Fruit fly (Drosophila melanogaster) S2 (cell line): ENCODE data around the gene Prim2.

Source experiments
- CG8478 ChIP-seq: fragments of >200 bp; optimal IDR thresholded peaks from 2 replicates; lab custom pipeline; 2018
- CTCF ChIP-seq, 2 experiments: fragments of >200 bp; optimal IDR thresholded peaks; 2 replicates each; lab custom pipeline; 2018

- TF ChIP-seq CTCF (optimal IDR thresholded peaks at IDR 0.05; lab: Kevin White, UChicago) (no peak), CG8478 (lab: Kevin White, UChicago) (no peak)
Measured at dm6 chr3L:20387843-20388163, 26.4 kb upstream of the Prim2 start.
